Fruit fly (Drosophila melanogaster): Measurements from ENCODE around the gene RhoGAP93B.

The RhoGAP93B gene

dm6 chr3R:21048729-21049128 lies 48.9 kb downstream of the RhoGAP93B start, which contains the start of gene CG7079:
Gene CG7079 (minus strand): TSS chr3R:21048829.
- TF ChIP-seq br (GFP tag; optimal IDR thresholded peaks at IDR 0.05) (no peak), Dfd (GFP tag; optimal IDR thresholded peaks at IDR 0.05) (no peak), dmrt93B (GFP tag; optimal IDR thresholded peaks at IDR 0.05) (no peak), OdsH (GFP tag; optimal IDR thresholded peaks at IDR 0.05) (no peak), Rel (GFP tag; optimal IDR thresholded peaks at IDR 0.05) (no peak), Rel (tag; optimal IDR thresholded peaks at IDR 0.05) (no peak), dl (GFP tag; optimal IDR thresholded peaks at IDR 0.05; ENCODE audit: insufficient read depth in 1 of 2, partially characterized antibody in 2 of 2) (no peak), psq (GFP tag; optimal IDR thresholded peaks at IDR 0.05) (no peak), sv (GFP tag; optimal IDR thresholded peaks at IDR 0.05) (no peak)

dm6 chr3R:21046927-21047326 lies 50.7 kb downstream of the RhoGAP93B start, which contains the start of gene CG31207:
Gene CG31207 (minus strand): TSS chr3R:21047027.
- TF ChIP-seq jim (GFP tag; optimal IDR thresholded peaks at IDR 0.05) (no peak), Dif (GFP tag; optimal IDR thresholded peaks at IDR 0.05; ENCODE audit: partially characterized antibody) (no peak), brk (GFP tag; optimal IDR thresholded peaks at IDR 0.05) (no peak), dl (GFP tag; optimal IDR thresholded peaks at IDR 0.05; ENCODE audit: insufficient read depth in 1 of 2, partially characterized antibody in 2 of 2) (no peak), foxo (GFP tag; optimal IDR thresholded peaks at IDR 0.05) (no peak), CrebA (GFP tag; optimal IDR thresholded peaks at IDR 0.05; ENCODE audit: borderline replicate concordance) (no peak), dsf (GFP tag; optimal IDR thresholded peaks at IDR 0.05; ENCODE audit: borderline replicate concordance) (no peak), dmrt93B (GFP tag; optimal IDR thresholded peaks at IDR 0.05) (no peak), lola (GFP tag; optimal IDR thresholded peaks at IDR 0.05) (no peak), pan (optimal IDR thresholded peaks at IDR 0.05) (no peak), woc (GFP tag; optimal IDR thresholded peaks at IDR 0.05) (no peak), psq (GFP tag; optimal IDR thresholded peaks at IDR 0.05) (no peak), fru (GFP tag; optimal IDR thresholded peaks at IDR 0.05) (no peak), br (GFP tag; optimal IDR thresholded peaks at IDR 0.05) (no peak)

dm6 chr3R:21045742-21046141 lies 51.9 kb downstream of the RhoGAP93B start, which contains the start of gene CG31189:
Gene CG31189 (minus strand): TSS chr3R:21045842.
- TF ChIP-seq lola (GFP tag; optimal IDR thresholded peaks at IDR 0.05) (no peak), Dfd (GFP tag; optimal IDR thresholded peaks at IDR 0.05) (no peak), sage (GFP tag; optimal IDR thresholded peaks at IDR 0.05) (no peak), pan (optimal IDR thresholded peaks at IDR 0.05) (no peak), foxo (GFP tag; optimal IDR thresholded peaks at IDR 0.05) (no peak), Abd-B (GFP tag; optimal IDR thresholded peaks at IDR 0.05) (no peak), jim (GFP tag; optimal IDR thresholded peaks at IDR 0.05) (no peak)

dm6 chr3R:21043549-21044118 lies 54.0 kb downstream of the RhoGAP93B start, which contains the start of gene CG12278:
Gene CG12278 (plus strand): TSS chr3R:21044068.
- TF ChIP-seq CrebA (GFP tag; optimal IDR thresholded peaks at IDR 0.05; ENCODE audit: borderline replicate concordance) (no peak), Vsx2 (GFP tag; optimal IDR thresholded peaks at IDR 0.05; ENCODE audit: partially characterized antibody) (no peak), Myc (optimal IDR thresholded peaks at IDR 0.05) (no peak), GATAd (GFP tag; optimal IDR thresholded peaks at IDR 0.05) (no peak), dsf (GFP tag; optimal IDR thresholded peaks at IDR 0.05; ENCODE audit: borderline replicate concordance) (no peak), Rel (GFP tag; optimal IDR thresholded peaks at IDR 0.05) (no peak), Rel (tag; optimal IDR thresholded peaks at IDR 0.05) (no peak), Dif (GFP tag; optimal IDR thresholded peaks at IDR 0.05; ENCODE audit: partially characterized antibody) (no peak), lola (GFP tag; optimal IDR thresholded peaks at IDR 0.05) (no peak), brk (GFP tag; optimal IDR thresholded peaks at IDR 0.05) (no peak), Hnf4 (GFP tag; optimal IDR thresholded peaks at IDR 0.05) (no peak), foxo (GFP tag; optimal IDR thresholded peaks at IDR 0.05) (no peak), CG32264 (GFP tag; optimal IDR thresholded peaks at IDR 0.05) (no peak), HLH106 (tag; optimal IDR thresholded peaks at IDR 0.05) (no peak)

dm6 chr3R:21042399-21042798 lies 55.2 kb downstream of the RhoGAP93B start, which contains the start of gene Dhc93AB:
Gene Dhc93AB (minus strand): TSS chr3R:21042499.
- no peak for TF ChIP-seq GATAd (GFP tag; optimal IDR thresholded peaks at IDR 0.05)
- no peak for TF ChIP-seq dsf (GFP tag; optimal IDR thresholded peaks at IDR 0.05; ENCODE audit: borderline replicate concordance)
- no peak for TF ChIP-seq ey (GFP tag; optimal IDR thresholded peaks at IDR 0.05)
- TF ChIP-seq rgr (GFP tag; optimal IDR thresholded peaks at IDR 0.05), result no peak
- TF ChIP-seq foxo (GFP tag; optimal IDR thresholded peaks at IDR 0.05), result no peak
- no peak for TF ChIP-seq h (GFP tag; optimal IDR thresholded peaks at IDR 0.05)
- TF ChIP-seq psq (GFP tag; optimal IDR thresholded peaks at IDR 0.05), result no peak
- TF ChIP-seq tai (GFP tag; optimal IDR thresholded peaks at IDR 0.05), result no peak
- no peak for TF ChIP-seq CG32264 (GFP tag; optimal IDR thresholded peaks at IDR 0.05)
- no peak for TF ChIP-seq Dif (GFP tag; optimal IDR thresholded peaks at IDR 0.05; ENCODE audit: partially characterized antibody)
- TF ChIP-seq Rel (GFP tag; optimal IDR thresholded peaks at IDR 0.05), result no peak
- TF ChIP-seq Rel (tag; optimal IDR thresholded peaks at IDR 0.05), result no peak
- no peak for TF ChIP-seq Hr83 (GFP tag; optimal IDR thresholded peaks at IDR 0.05; ENCODE audit: poor library complexity, severe bottlenecking)
- no peak for TF ChIP-seq Mio (GFP tag; optimal IDR thresholded peaks at IDR 0.05)
